Fruit fly (Drosophila melanogaster) whole organism, wandering third instar larva: ENCODE results near the gene CG16775.

Experiments
- Abd-B ChIP-seq: fragments of >200 bp; optimal IDR thresholded peaks from 2 replicates; lab custom pipeline; 2017; ENCODE audit warnings: missing biosample characterization, missing genetic modification characterization
- CG32264 ChIP-seq: fragments of 200-800 bp; sonication (Bioruptor generic); optimal IDR thresholded peaks from 2 replicates; lab custom pipeline; 2016; ENCODE audit warnings: missing biosample characterization, missing genetic modification characterization
- CG9705 ChIP-seq: fragments of 200-800 bp; sonication (Bioruptor generic); optimal IDR thresholded peaks from 2 replicates; lab custom pipeline; 2018; ENCODE audit warnings: missing biosample characterization, mild to moderate bottlenecking, missing genetic modification characterization
- CrebA ChIP-seq: fragments of 200-800 bp; sonication (Bioruptor generic); optimal IDR thresholded peaks from 2 replicates; lab custom pipeline; 2016; ENCODE audit warnings: missing biosample characterization, mild to moderate bottlenecking, missing genetic modification characterization, borderline replicate concordance
- Dfd ChIP-seq: fragments of >200 bp; optimal IDR thresholded peaks from 2 replicates; lab custom pipeline; 2017; ENCODE audit warnings: missing biosample characterization, missing genetic modification characterization
- GATAd ChIP-seq: sonication (Bioruptor generic); optimal IDR thresholded peaks from 2 replicates; lab custom pipeline; 2016; ENCODE audit warnings: missing biosample characterization, missing genetic modification characterization
- Hnf4 ChIP-seq: fragments of 200-800 bp; sonication (Bioruptor generic); optimal IDR thresholded peaks from 2 replicates; lab custom pipeline; 2016; ENCODE audit warnings: missing biosample characterization, mild to moderate bottlenecking, missing genetic modification characterization
- Hr78 ChIP-seq: fragments of >200 bp; optimal IDR thresholded peaks from 2 replicates; lab custom pipeline; 2017; ENCODE audit warnings: missing biosample characterization, missing genetic modification characterization
- Hr83 ChIP-seq: fragments of 200-300 bp; sonication (Bioruptor generic); optimal IDR thresholded peaks from 2 replicates; lab custom pipeline; 2016; ENCODE audit warnings: missing biosample characterization, mild to moderate bottlenecking, missing genetic modification characterization, moderate library complexity; ENCODE audit not compliant: poor library complexity, severe bottlenecking
- Jra ChIP-seq: sonication (Bioruptor generic); optimal IDR thresholded peaks from 2 replicates; lab custom pipeline; 2016; ENCODE audit warnings: missing biosample characterization, missing genetic modification characterization
- Mio ChIP-seq: sonication (Bioruptor generic); optimal IDR thresholded peaks from 2 replicates; lab custom pipeline; 2016; ENCODE audit warnings: missing biosample characterization, missing genetic modification characterization
- N ChIP-seq: fragments of >200 bp; optimal IDR thresholded peaks from 2 replicates; lab custom pipeline; 2018; ENCODE audit warnings: missing biosample characterization, missing external identifiers, missing genetic modification characterization
- OdsH ChIP-seq: fragments of 200-800 bp; sonication (Bioruptor generic); optimal IDR thresholded peaks from 2 replicates; lab custom pipeline; 2016; ENCODE audit warnings: missing biosample characterization, mild to moderate bottlenecking, missing genetic modification characterization
- Rel ChIP-seq, 2 experiments: fragments of 200-800 bp; sonication (Bioruptor generic) in 1 of 2; optimal IDR thresholded peaks; 2 replicates in 1 of 2; 3 replicates in 1 of 2; lab custom pipeline; 2016 to 2019; ENCODE audit warnings: mild to moderate bottlenecking in 2 of 2, missing biosample characterization in 2 of 2, missing genetic modification characterization in 2 of 2, moderate library complexity in 1 of 2
- Sp1 ChIP-seq: fragments of 200-800 bp; sonication (Bioruptor generic); optimal IDR thresholded peaks from 3 replicates; lab custom pipeline; 2019; ENCODE audit warnings: missing biosample characterization, mild to moderate bottlenecking, missing genetic modification characterization, moderate library complexity
- br ChIP-seq: fragments of 200-800 bp; sonication (Bioruptor generic); optimal IDR thresholded peaks from 2 replicates; lab custom pipeline; 2016; ENCODE audit warnings: missing biosample characterization, missing genetic modification characterization
- brk ChIP-seq: fragments of 200-800 bp; sonication (Bioruptor generic); optimal IDR thresholded peaks from 2 replicates; lab custom pipeline; 2016; ENCODE audit warnings: missing biosample characterization, mild to moderate bottlenecking, missing genetic modification characterization
- dl ChIP-seq, 2 experiments: fragments of 175-275, 200-275 bp in 1 of 2; fragments of 200-275 bp in 1 of 2; sonication (Bioruptor generic); optimal IDR thresholded peaks; lab custom pipeline; 2018; ENCODE audit warnings: mild to moderate bottlenecking in 2 of 2, missing biosample characterization in 2 of 2, missing genetic modification characterization in 2 of 2, moderate library complexity in 2 of 2; ENCODE audit not compliant: partially characterized antibody in 2 of 2, insufficient read depth in 1 of 2
- dmrt93B ChIP-seq: fragments of 200-800 bp; sonication (Bioruptor generic); optimal IDR thresholded peaks from 2 replicates; lab custom pipeline; 2018; ENCODE audit warnings: missing biosample characterization, mild to moderate bottlenecking, missing genetic modification characterization
- dsf ChIP-seq: sonication (Bioruptor generic); optimal IDR thresholded peaks from 2 replicates; lab custom pipeline; 2016; ENCODE audit warnings: missing biosample characterization, missing genetic modification characterization, borderline replicate concordance
- ey ChIP-seq: fragments of 200-800 bp; sonication (Bioruptor generic); optimal IDR thresholded peaks from 2 replicates; lab custom pipeline; 2016; ENCODE audit warnings: missing biosample characterization, missing genetic modification characterization
- foxo ChIP-seq, 2 experiments: fragments of 200-800 bp; sonication (Bioruptor generic); optimal IDR thresholded peaks; 2 replicates in 1 of 2; 3 replicates in 1 of 2; lab custom pipeline; 2016 to 2017; ENCODE audit warnings: missing biosample characterization in 2 of 2, missing genetic modification characterization in 2 of 2
- fru ChIP-seq: fragments of 200-800 bp; sonication (Bioruptor generic); optimal IDR thresholded peaks from 3 replicates; lab custom pipeline; 2016; ENCODE audit warnings: missing biosample characterization, mild to moderate bottlenecking, missing genetic modification characterization
- h ChIP-seq: fragments of 200-800 bp; sonication (Bioruptor generic); optimal IDR thresholded peaks from 3 replicates; lab custom pipeline; 2016; ENCODE audit warnings: missing biosample characterization, mild to moderate bottlenecking, missing genetic modification characterization
- jim ChIP-seq: fragments of 175-275, 200-325 bp; sonication (Bioruptor generic); optimal IDR thresholded peaks from 2 replicates; lab custom pipeline; 2016; ENCODE audit warnings: missing biosample characterization, mild to moderate bottlenecking, missing genetic modification characterization
- lola ChIP-seq: fragments of >200 bp; optimal IDR thresholded peaks from 2 replicates; lab custom pipeline; 2017; ENCODE audit warnings: missing biosample characterization, missing genetic modification characterization
- pan ChIP-seq: fragments of >200 bp; optimal IDR thresholded peaks from 2 replicates; lab custom pipeline; 2017
- psq ChIP-seq: fragments of 200-800 bp; sonication (Bioruptor generic); optimal IDR thresholded peaks from 3 replicates; lab custom pipeline; 2017; ENCODE audit warnings: missing biosample characterization, mild to moderate bottlenecking, missing genetic modification characterization, moderate library complexity
- rgr ChIP-seq: fragments of 200-800 bp; sonication (Bioruptor generic); optimal IDR thresholded peaks from 3 replicates; lab custom pipeline; 2016; ENCODE audit warnings: missing biosample characterization, mild to moderate bottlenecking, missing genetic modification characterization
- sage ChIP-seq: fragments of 200-800 bp; sonication (Bioruptor generic); optimal IDR thresholded peaks from 2 replicates; lab custom pipeline; 2016; ENCODE audit warnings: missing biosample characterization, mild to moderate bottlenecking, missing genetic modification characterization
- tai ChIP-seq: sonication (Bioruptor generic); optimal IDR thresholded peaks from 2 replicates; lab custom pipeline; 2016; ENCODE audit warnings: missing biosample characterization, missing genetic modification characterization
- usp ChIP-seq: fragments of >200 bp; optimal IDR thresholded peaks from 2 replicates; lab custom pipeline; 2017; ENCODE audit warnings: missing biosample characterization, missing genetic modification characterization
- woc ChIP-seq: sonication (Bioruptor generic); optimal IDR thresholded peaks from 2 replicates; lab custom pipeline; 2016; ENCODE audit warnings: missing biosample characterization, mild to moderate bottlenecking, missing genetic modification characterization

Gene CG16775

DNA sequence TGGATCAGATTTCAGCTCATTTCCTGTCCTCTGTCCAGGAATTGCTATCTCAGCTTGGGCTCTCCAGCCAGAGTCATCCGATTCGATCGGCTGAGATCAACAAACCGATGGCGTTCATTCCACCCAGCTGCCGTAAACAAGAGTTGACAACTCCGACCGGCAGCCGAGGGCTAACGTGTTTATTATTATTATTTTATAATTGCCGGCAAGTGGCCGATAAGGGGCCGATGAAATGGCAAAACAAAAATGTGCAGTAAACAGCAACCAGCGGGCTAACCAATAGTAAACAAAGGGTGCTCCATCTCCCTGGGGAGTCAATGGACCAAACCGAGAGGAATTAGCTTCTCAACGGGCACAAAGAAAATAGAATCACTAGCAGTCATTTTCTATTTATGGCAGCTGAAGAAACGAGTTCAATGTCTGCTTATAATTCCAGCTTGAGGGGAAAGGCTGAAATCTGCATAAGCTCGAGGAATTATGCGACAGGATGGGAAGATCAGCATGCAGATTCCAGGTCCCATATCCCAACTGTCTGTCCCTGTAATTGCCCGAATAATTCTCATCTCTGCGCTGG, 38.8 kb upstream of the CG16775 start (continued):
- TF ChIP-seq jim (GFP tag; lab: Kevin White, UChicago) (no peak), Rel (GFP tag; optimal IDR thresholded peaks at IDR 0.05; lab: Kevin White, UChicago) (no peak), Rel (tag; optimal IDR thresholded peaks at IDR 0.05; lab: Kevin White, UChicago) (peak; percentile 73), GATAd (GFP tag; lab: Kevin White, UChicago) (no peak)

DNA sequence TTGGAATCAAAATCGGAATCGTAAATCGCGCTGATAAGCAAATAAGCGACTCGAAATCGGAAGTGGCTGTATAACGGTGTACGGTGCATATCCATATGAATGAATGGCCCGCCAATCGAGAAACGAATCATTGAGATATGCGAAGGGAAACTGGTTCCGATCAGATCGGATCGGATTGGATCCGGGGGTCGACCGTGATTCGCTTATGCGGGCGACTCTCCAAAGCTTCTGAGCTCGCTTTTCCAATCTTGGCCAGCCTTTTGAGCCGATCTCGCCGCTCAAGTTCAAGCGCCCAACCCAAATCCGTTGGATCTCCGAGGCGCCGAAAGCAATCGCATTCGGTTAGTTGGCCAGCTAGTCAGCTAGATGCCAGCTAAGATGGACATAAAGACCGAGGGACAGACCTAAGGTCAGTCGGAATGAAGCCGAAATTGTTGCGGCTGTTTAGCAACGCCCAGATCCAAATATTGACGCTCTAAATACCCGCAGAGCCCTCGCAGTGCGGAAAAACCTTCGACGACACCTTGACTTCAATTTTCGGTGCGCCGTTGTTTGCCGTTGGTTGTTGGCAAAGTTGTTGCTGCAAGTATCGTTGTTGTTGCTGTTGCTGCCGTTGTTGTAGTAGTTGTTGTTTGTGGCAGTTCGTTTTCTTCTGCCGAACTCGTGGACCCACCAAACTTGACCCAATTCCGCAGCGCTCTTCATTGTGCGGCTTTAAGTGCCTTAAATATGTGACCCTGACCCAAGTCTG, 37.7 kb upstream of the CG16775 start:
- TF ChIP-seq sage (GFP tag; lab: Kevin White, UChicago) (no peak), psq (GFP tag; lab: Kevin White, UChicago) (no peak), Mio (no peak), tai (no peak), dl (GFP tag; optimal IDR thresholded peaks at IDR 0.05; lab: Kevin White, UChicago; ENCODE audit: insufficient read depth in 1 of 2, partially characterized antibody in 2 of 2) (no peak)

DNA sequence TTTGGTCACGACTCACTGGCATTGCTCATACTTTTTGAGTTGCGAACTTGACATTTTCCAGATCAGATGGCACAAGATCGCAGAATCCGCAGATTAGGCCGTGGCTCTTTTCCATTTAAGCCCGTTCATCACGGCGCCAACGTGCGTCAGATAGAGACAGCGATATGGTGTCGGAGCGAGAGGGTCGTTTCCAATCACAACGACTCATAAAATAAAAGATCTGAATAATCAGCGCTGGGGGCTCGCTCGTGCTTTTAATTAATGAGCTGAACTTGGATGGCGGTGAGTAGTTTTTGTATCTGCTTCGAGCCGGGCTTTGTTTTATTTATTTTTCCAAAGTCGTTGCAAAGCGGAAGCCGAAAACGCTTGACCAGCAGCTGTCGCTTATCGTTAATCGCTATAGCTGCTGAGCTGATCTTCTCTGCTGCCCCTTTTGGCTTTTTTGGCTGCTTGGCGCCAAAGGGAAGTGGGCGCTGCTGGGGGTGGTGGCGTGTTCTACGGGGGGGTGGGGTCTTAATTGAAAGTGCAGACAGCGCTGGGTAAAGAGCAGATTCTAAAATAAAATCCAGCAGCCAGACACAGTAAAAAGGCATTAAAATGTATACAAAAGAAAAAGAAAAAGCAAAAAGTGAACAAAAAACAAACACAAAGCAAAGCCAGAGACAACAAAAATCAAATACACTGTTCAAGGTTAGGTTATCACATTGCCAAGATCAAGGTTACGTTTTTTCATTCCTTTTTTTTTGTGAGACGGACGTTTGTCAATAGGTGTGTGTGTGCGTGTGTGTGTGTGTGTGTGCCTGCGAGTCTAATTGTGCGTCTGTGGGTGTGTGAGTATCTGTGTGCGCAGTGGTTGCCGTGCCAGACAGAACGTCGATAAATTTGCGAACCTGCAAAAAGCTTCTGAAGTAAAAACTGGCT, 36.0 kb upstream of the CG16775 start:
- TF ChIP-seq rgr (GFP tag; lab: Kevin White, UChicago) (peak; percentile 38), pan (lab: Kevin White, UChicago) (no peak), dmrt93B (GFP tag; lab: Kevin White, UChicago) (no peak), usp (no peak), lola (GFP tag; lab: Kevin White, UChicago) (no peak), Abd-B (GFP tag; lab: Kevin White, UChicago) (no peak), Jra (GFP tag; lab: Kevin White, UChicago) (peak; percentile 30), br (GFP tag; lab: Kevin White, UChicago) (no peak), h (GFP tag; lab: Kevin White, UChicago) (peak; percentile 39), foxo (GFP tag; optimal IDR thresholded peaks at IDR 0.05; lab: Kevin White, UChicago) (peak in 1 of 2 experiments; percentile 34), sage (GFP tag; lab: Kevin White, UChicago) (no peak), ey (GFP tag; lab: Kevin White, UChicago) (no peak), dsf (GFP tag; lab: Kevin White, UChicago) (no peak), tai (no peak), N (no peak), OdsH (GFP tag; lab: Kevin White, UChicago) (peak; percentile 2), Hr83 (GFP tag; lab: Kevin White, UChicago) (no peak), Sp1 (GFP tag; lab: Kevin White, UChicago) (peak; percentile 64), CrebA (GFP tag; lab: Kevin White, UChicago) (peak; percentile 78), jim (GFP tag; lab: Kevin White, UChicago) (peak; percentile 93), psq (GFP tag; lab: Kevin White, UChicago) (peak; percentile 40), Dfd (peak; percentile 91), brk (GFP tag; lab: Kevin White, UChicago) (peak; percentile 47), fru (GFP tag; lab: Kevin White, UChicago) (peak; percentile 29), woc (GFP tag; lab: Kevin White, UChicago) (no peak), Rel (GFP tag; optimal IDR thresholded peaks at IDR 0.05; lab: Kevin White, UChicago) (peak; percentile 31), Rel (tag; optimal IDR thresholded peaks at IDR 0.05; lab: Kevin White, UChicago) (peak; percentile 52), Hnf4 (peak; percentile 32), Hr78 (no peak), CG9705 (no peak), CG32264 (GFP tag; lab: Kevin White, UChicago) (no peak)
